Worm (Caenorhabditis elegans): ENCODE results near the gene coq-2.

DNA sequence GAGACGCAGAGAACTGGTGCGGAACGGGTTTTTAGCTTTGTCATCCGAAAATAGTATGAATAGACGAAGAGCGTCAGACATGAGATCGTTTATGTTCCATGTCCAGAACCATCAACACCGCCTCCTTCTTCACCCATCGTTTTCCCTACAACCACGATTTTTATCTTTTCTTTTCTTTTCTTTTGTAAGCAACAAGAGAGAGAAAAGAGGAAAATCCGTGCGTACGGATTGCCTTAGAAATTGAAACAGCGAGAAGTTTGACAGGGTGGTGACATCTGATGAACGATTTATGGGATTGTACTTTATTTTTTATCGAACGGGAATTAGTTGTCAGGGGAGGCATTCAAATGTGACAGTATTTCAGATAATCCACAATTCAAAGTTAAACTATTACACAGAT lies 10.0 kb downstream of the coq-2 start, which contains the start of gene abu-13:
- TF ChIP-seq dao-5 (tag; optimal IDR thresholded peaks at IDR 0.05), result no peak
- no peak for TF ChIP-seq him-1 (tag; optimal IDR thresholded peaks at IDR 0.05)
- no peak for TF ChIP-seq W03F9.2 (tag; optimal IDR thresholded peaks at IDR 0.05)

Measured in whole organism, L4/young adult.